Worm (Caenorhabditis elegans) whole organism, late embryonic: ENCODE data around the gene daf-5.
A peak's percentile ranks its signal among the peaks of the same experiment; 100 is the strongest.

ENCODE experiments used
- C08G9.2 ChIP-seq: sonication (generic microtip); optimal IDR thresholded peaks from 2 replicates; lab custom pipeline; 2016; ENCODE audit warnings: mild to moderate bottlenecking, missing genetic modification characterization, moderate library complexity, missing compliant biosample characterization
- C38D4.7 ChIP-seq: fragments of 200-800 bp; sonication (Bioruptor generic); optimal IDR thresholded peaks from 2 replicates; lab custom pipeline; 2018; ENCODE audit warnings: mild to moderate bottlenecking, missing genetic modification characterization, moderate library complexity, missing compliant biosample characterization
- Y22D7AL.16 ChIP-seq: sonication (generic microtip); optimal IDR thresholded peaks from 2 replicates; lab custom pipeline; 2016; ENCODE audit warnings: missing genetic modification characterization, missing compliant biosample characterization
- ceh-18 ChIP-seq: sonication (generic microtip); optimal IDR thresholded peaks from 2 replicates; lab custom pipeline; 2016; ENCODE audit warnings: missing genetic modification characterization, missing compliant biosample characterization
- ceh-22 ChIP-seq: sonication (generic microtip); optimal IDR thresholded peaks from 2 replicates; lab custom pipeline; 2017; ENCODE audit warnings: missing biosample characterization, missing genetic modification characterization
- ceh-34 ChIP-seq: sonication (generic microtip); optimal IDR thresholded peaks from 2 replicates; lab custom pipeline; 2016; ENCODE audit warnings: mild to moderate bottlenecking, missing genetic modification characterization, missing compliant biosample characterization
- ceh-45 ChIP-seq: fragments of 200-800 bp; sonication (Bioruptor generic); IDR thresholded peaks from 2 replicates; pipeline ENCODE4 v1.3.6; 2022; ENCODE audit warnings: missing genetic modification reagents, missing genetic modification characterization, missing compliant biosample characterization
- che-1 ChIP-seq: sonication (generic microtip); optimal IDR thresholded peaks from 2 replicates; lab custom pipeline; 2016; ENCODE audit warnings: mild to moderate bottlenecking, missing genetic modification characterization, missing compliant biosample characterization
- dmd-4 ChIP-seq: sonication (generic microtip); optimal IDR thresholded peaks from 2 replicates; lab custom pipeline; 2016; ENCODE audit warnings: borderline replicate concordance, missing genetic modification characterization, missing compliant biosample characterization
- elt-2 ChIP-seq: sonication (generic microtip); optimal IDR thresholded peaks from 2 replicates; lab custom pipeline; 2016; ENCODE audit warnings: missing genetic modification reagents, missing genetic modification characterization, missing compliant biosample characterization
- elt-4 ChIP-seq: sonication (generic microtip); optimal IDR thresholded peaks from 2 replicates; lab custom pipeline; 2016; ENCODE audit warnings: missing genetic modification characterization, missing compliant biosample characterization
- eyg-1 ChIP-seq: sonication (generic microtip); optimal IDR thresholded peaks from 2 replicates; lab custom pipeline; 2016; ENCODE audit warnings: missing genotype, missing genetic modification characterization, missing compliant biosample characterization
- fax-1 ChIP-seq: sonication (generic microtip); optimal IDR thresholded peaks from 2 replicates; lab custom pipeline; 2016; ENCODE audit warnings: missing genotype, missing genetic modification characterization, missing compliant biosample characterization
- fkh-10 ChIP-seq: fragments of 150-350 bp; optimal IDR thresholded peaks from 2 replicates; lab custom pipeline; 2014; ENCODE audit warnings: missing biosample characterization, missing genetic modification reagents, missing genetic modification characterization
- gmeb-2 ChIP-seq: sonication (generic microtip); optimal IDR thresholded peaks from 2 replicates; lab custom pipeline; 2016; ENCODE audit warnings: missing genetic modification characterization, inconsistent platforms, missing compliant biosample characterization
- hlh-15 ChIP-seq: sonication (generic microtip); optimal IDR thresholded peaks from 2 replicates; lab custom pipeline; 2016; ENCODE audit warnings: missing genetic modification characterization, missing compliant biosample characterization
- hlh-30 ChIP-seq: sonication (generic microtip); optimal IDR thresholded peaks from 2 replicates; lab custom pipeline; 2017; ENCODE audit warnings: antibody characterized with exemption, missing genetic modification characterization, missing compliant biosample characterization; ENCODE audit not compliant: insufficient read depth
- lim-6 ChIP-seq: sonication (generic microtip); optimal IDR thresholded peaks from 2 replicates; lab custom pipeline; 2016; ENCODE audit warnings: missing genetic modification characterization, missing compliant biosample characterization
- lin-11 ChIP-seq: fragments of 200-800 bp; sonication (Bioruptor generic); optimal IDR thresholded peaks from 2 replicates; lab custom pipeline; 2018; ENCODE audit warnings: mild to moderate bottlenecking, missing genetic modification characterization, missing compliant biosample characterization
- nhr-232 ChIP-seq: sonication (generic microtip); optimal IDR thresholded peaks from 2 replicates; lab custom pipeline; 2016; ENCODE audit warnings: missing genetic modification characterization, missing compliant biosample characterization
- npax-4 ChIP-seq: sonication (generic microtip); optimal IDR thresholded peaks from 2 replicates; lab custom pipeline; 2016; ENCODE audit warnings: missing genetic modification characterization, missing compliant biosample characterization
- odd-2 ChIP-seq: sonication (generic microtip); optimal IDR thresholded peaks from 2 replicates; lab custom pipeline; 2017; ENCODE audit warnings: antibody characterized with exemption, mild to moderate bottlenecking, missing genetic modification characterization, missing compliant biosample characterization
- pat-9 ChIP-seq: fragments of 200-800 bp; sonication (Bioruptor generic); optimal IDR thresholded peaks from 2 replicates; lab custom pipeline; 2018; ENCODE audit warnings: mild to moderate bottlenecking, missing genetic modification characterization, moderate library complexity, missing compliant biosample characterization
- pax-1 ChIP-seq: fragments of 150-350 bp; optimal IDR thresholded peaks from 2 replicates; lab custom pipeline; 2014; ENCODE audit warnings: missing biosample characterization, missing genetic modification characterization
- pha-2 ChIP-seq: sonication (generic microtip); optimal IDR thresholded peaks from 2 replicates; lab custom pipeline; 2017; ENCODE audit warnings: mild to moderate bottlenecking, missing genetic modification characterization, missing compliant biosample characterization
- pha-4 ChIP-seq: fragments of 150-350 bp; optimal IDR thresholded peaks from 2 replicates; lab custom pipeline; 2018; ENCODE audit warnings: missing biosample characterization, missing genetic modification reagents, missing genetic modification characterization
- ref-2 ChIP-seq: sonication (generic microtip); optimal IDR thresholded peaks from 2 replicates; lab custom pipeline; 2016; ENCODE audit warnings: missing genetic modification characterization, missing compliant biosample characterization
- sox-2 ChIP-seq: fragments of 200-800 bp; sonication (Bioruptor generic); IDR thresholded peaks from 2 replicates; pipeline ENCODE4 v1.3.6; 2022; ENCODE audit warnings: missing genetic modification reagents, missing genetic modification characterization, missing compliant biosample characterization
- sox-4 ChIP-seq: sonication (generic microtip); optimal IDR thresholded peaks from 2 replicates; lab custom pipeline; 2017; ENCODE audit warnings: mild to moderate bottlenecking, missing genetic modification characterization, inconsistent platforms, missing compliant biosample characterization
- syd-9 ChIP-seq: sonication (generic microtip); optimal IDR thresholded peaks from 2 replicates; lab custom pipeline; 2016; ENCODE audit warnings: mild to moderate bottlenecking, missing genetic modification characterization, moderate library complexity, missing compliant biosample characterization
- tbx-2 ChIP-seq: sonication (generic microtip); optimal IDR thresholded peaks from 2 replicates; lab custom pipeline; 2016; ENCODE audit warnings: missing genetic modification characterization, missing compliant biosample characterization
- tbx-7 ChIP-seq: sonication (generic microtip); optimal IDR thresholded peaks from 2 replicates; lab custom pipeline; 2016; ENCODE audit warnings: missing genotype, missing genetic modification characterization, missing compliant biosample characterization
- ttx-3 ChIP-seq: sonication (generic microtip); optimal IDR thresholded peaks from 2 replicates; lab custom pipeline; 2016; ENCODE audit warnings: missing genetic modification reagents, missing genetic modification characterization, missing compliant biosample characterization
- unc-3 ChIP-seq, 2 experiments: fragments of 200-800 bp in 1 of 2; sonication (Bioruptor generic) in 1 of 2; sonication (generic microtip) in 1 of 2; conservative IDR thresholded peaks in 1 of 2; optimal IDR thresholded peaks in 1 of 2; 2 replicates each; pipeline versions ENCODE4 v1.3.6 to Lab custom; 2016 to 2022; ENCODE audit warnings: missing compliant biosample characterization in 2 of 2, missing genetic modification characterization in 2 of 2, missing genetic modification reagents in 1 of 2
- unc-86 ChIP-seq: sonication (generic microtip); optimal IDR thresholded peaks from 2 replicates; lab custom pipeline; 2016; ENCODE audit warnings: missing genetic modification characterization, missing compliant biosample characterization
- zip-5 ChIP-seq: sonication (generic microtip); optimal IDR thresholded peaks from 2 replicates; lab custom pipeline; 2016; ENCODE audit warnings: missing genetic modification characterization, missing compliant biosample characterization

Gene daf-5

ce11 chrII:13997989-13998388, 54.1 kb downstream of the daf-5 start:
- TF ChIP-seq elt-2 (peak; percentile 13), unc-86 (tag; lab: Kevin White, UChicago) (no peak)
- TF ChIP-seq, all 69 proteins: peak for 1

ce11 chrII:13997477-13997876, 54.6 kb downstream of the daf-5 start, which contains the start of gene F01D5.1:
Gene F01D5.1 (minus strand): TSS chrII:13997581.
- no peak for TF ChIP-seq npax-4 (tag; lab: Kevin White, UChicago)
- no peak for TF ChIP-seq sox-4 (tag; lab: Kevin White, UChicago)
- no peak for TF ChIP-seq fax-1
- TF ChIP-seq ceh-22 (tag; lab: Kevin White, UChicago): no peak

ce11 chrII:13994934-13995333, 57.2 kb downstream of the daf-5 start, which contains the start of gene Y39G8B.7:
Gene Y39G8B.7 (minus strand): TSS chrII:13995034.
- TF ChIP-seq eyg-1 (tag; lab: Kevin White, UChicago) (no peak), Y22D7AL.16 (tag; lab: Kevin White, UChicago) (no peak), nhr-232 (tag; lab: Kevin White, UChicago) (no peak), tbx-7 (tag; lab: Kevin White, UChicago) (no peak)

DNA sequence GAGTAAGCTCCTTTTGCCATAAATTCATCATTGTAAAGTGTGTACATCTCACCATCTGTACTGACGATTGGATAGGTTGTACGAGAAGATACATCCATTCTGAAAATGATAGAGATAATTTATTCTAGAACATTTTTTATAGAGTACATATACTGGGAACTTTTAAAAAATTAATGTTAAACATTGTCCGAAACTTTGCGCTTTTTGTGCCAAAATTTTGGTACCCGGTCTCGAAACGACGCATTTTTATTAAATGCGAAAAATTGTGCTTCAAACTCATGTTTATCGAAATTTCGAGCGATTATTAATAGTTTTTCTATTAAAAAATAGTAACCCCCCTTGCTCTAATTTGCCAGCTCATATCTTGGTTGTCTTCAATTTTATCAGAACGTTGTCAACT, 60.4 kb downstream of the daf-5 start, which contains the start of gene Y39G8B.5:
Y39G8B.5 (minus strand) TSS at position 101 of the 400 bp plus-strand sequence.
- no peak for TF ChIP-seq unc-3 (GFP tag; conservative IDR thresholded peaks at IDR 0.05; lab: Robert Waterston, UW)
- no peak for TF ChIP-seq unc-3 (tag; optimal IDR thresholded peaks at IDR 0.05; lab: Kevin White, UChicago)
- TF ChIP-seq ceh-18 (tag; lab: Kevin White, UChicago): no peak
- TF ChIP-seq pax-1: no peak
- no peak for TF ChIP-seq gmeb-2 (tag; lab: Kevin White, UChicago)
- TF ChIP-seq tbx-2: no peak
- no peak for TF ChIP-seq hlh-30 (tag; lab: Kevin White, UChicago)
- TF ChIP-seq ceh-45 (GFP tag; lab: Robert Waterston, UW): no peak
- no peak for TF ChIP-seq zip-5 (tag; lab: Kevin White, UChicago)
- no peak for TF ChIP-seq elt-4
- TF ChIP-seq elt-2: no peak

DNA sequence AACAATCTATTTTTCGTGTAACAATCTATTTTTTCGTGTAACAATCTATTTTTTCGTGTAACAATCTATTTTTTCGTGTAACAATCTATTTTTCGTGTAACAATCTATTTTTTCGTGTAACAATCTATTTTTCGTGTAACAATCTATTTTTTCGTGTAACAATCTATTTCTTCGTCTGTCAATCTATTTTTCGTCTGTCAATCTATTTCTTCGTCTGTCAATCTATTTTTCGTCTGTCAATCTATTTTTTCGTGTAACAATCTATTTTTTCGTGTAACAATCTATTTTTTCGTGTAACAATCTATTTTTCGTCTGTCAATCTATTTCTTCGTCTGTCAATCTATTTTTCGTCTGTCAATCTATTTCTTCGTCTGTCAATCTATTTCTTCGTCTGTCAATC, 66.0 kb downstream of the daf-5 start:
- TF ChIP-seq pat-9 (tag; lab: Kevin White, UChicago) (peak; percentile 51), lin-11 (tag; lab: Kevin White, UChicago) (peak; percentile 23), Y22D7AL.16 (tag; lab: Kevin White, UChicago) (peak; percentile 62), che-1 (tag; lab: Kevin White, UChicago) (peak; percentile 67), C38D4.7 (GFP tag; lab: Kevin White, UChicago) (peak; percentile 33)

- TF ChIP-seq lim-6 (no peak), sox-2 (no peak), fkh-10 (no peak), ref-2 (tag; lab: Kevin White, UChicago) (no peak), ceh-18 (tag; lab: Kevin White, UChicago) (no peak), ceh-34 (no peak), pha-2 (tag; lab: Kevin White, UChicago) (no peak), tbx-7 (tag; lab: Kevin White, UChicago) (no peak), pha-4 (tag; lab: Kevin White, UChicago) (no peak), hlh-15 (tag; lab: Kevin White, UChicago) (no peak), lin-11 (tag; lab: Kevin White, UChicago) (no peak), tbx-2 (no peak), syd-9 (tag; lab: Kevin White, UChicago) (no peak), ttx-3 (no peak), dmd-4 (no peak), C08G9.2 (tag; lab: Kevin White, UChicago) (no peak), odd-2 (no peak)
Observed at ce11 chrII:13984551-13984950, 67.6 kb downstream of the daf-5 start, which contains the start of gene sre-47. Gene sre-47 (minus strand): TSS chrII:13984651.
